Worm (Caenorhabditis elegans) whole organism, L4/young adult: ENCODE data around the gene F52C6.4.

Experiments
- W03F9.2 ChIP-seq: fragments of 150-350 bp; optimal IDR thresholded peaks from 2 replicates; lab custom pipeline; 2014; ENCODE audit warnings: missing biosample characterization, missing genetic modification characterization
- dao-5 ChIP-seq: sonication (generic microtip); optimal IDR thresholded peaks from 2 replicates; lab custom pipeline; 2016; ENCODE audit warnings: missing genotype, missing genetic modification characterization, moderate library complexity, missing compliant biosample characterization
- him-1 ChIP-seq: sonication (generic microtip); optimal IDR thresholded peaks from 2 replicates; lab custom pipeline; 2016; ENCODE audit warnings: missing genotype, missing genetic modification reagents, missing genetic modification characterization, missing compliant biosample characterization

DNA sequence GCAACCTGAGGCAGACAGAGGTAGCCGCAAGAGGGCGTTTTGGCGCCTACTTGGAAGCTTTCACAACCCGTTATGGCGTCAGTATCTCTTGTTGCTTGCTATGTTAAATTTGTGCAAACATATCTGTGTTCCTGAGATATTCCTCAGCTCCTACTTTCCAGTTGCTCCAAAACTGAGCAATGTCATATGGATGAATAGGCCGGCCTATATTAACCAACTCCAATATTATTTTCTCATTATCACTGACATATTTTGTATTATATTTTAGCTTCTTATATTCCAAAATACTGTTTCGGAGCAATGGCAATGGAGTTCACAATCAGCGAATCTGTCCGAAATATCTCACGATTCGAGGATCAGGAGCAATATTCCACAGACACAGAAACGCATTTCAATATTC lies 47.3 kb upstream of the F52C6.4 start, which contains the start of gene math-13:
- TF ChIP-seq dao-5, result no peak
- TF ChIP-seq him-1, result no peak
- TF ChIP-seq W03F9.2 (tag; lab: Kevin White, UChicago), result no peak
